Fruit fly (Drosophila melanogaster): ENCODE data around the gene CG7202.

DNA sequence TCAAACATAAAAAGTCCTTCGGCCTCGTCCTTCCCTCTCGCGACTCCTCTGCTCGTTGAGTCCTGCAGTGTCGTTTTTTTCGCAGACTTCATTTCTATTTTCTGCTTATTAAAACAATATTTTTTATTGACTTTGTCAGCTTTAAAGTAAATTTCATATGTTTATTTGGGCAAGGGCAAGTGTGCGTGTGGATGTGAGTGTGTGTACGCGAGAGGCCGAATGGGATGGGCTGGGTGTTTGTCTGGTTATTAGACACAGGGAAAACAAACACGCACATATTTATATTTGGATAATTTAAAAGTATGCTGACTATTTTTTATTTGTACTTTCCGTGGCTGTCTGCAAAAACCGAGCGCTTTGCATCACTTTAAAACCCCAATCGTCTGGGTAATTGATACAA lies 14.7 kb downstream of the CG7202 start:
- TF ChIP-seq h (optimal IDR thresholded peaks at IDR 0.05) (no peak), psq (optimal IDR thresholded peaks at IDR 0.05) (no peak), insv (optimal IDR thresholded peaks at IDR 0.05) (no peak), Sin3A (optimal IDR thresholded peaks at IDR 0.05) (no peak), Myc (optimal IDR thresholded peaks at IDR 0.05) (no peak), ttk (optimal IDR thresholded peaks at IDR 0.05) (no peak)

All from Kc167 (cell line).